Fruit fly (Drosophila melanogaster) whole organism, embryonic: ENCODE results near the gene Ccdc114.
A peak's percentile ranks its signal among the peaks of the same experiment; 100 is the strongest.

ENCODE experiments used
- Atf-2 ChIP-seq: fragments of 200-800 bp; sonication (Bioruptor generic); optimal IDR thresholded peaks from 2 replicates; lab custom pipeline; 2016; ENCODE audit warnings: missing biosample characterization, missing genetic modification characterization
- CG10147 ChIP-seq: fragments of 200-800 bp; sonication (Bioruptor generic); optimal IDR thresholded peaks from 2 replicates; lab custom pipeline; 2019; ENCODE audit warnings: missing biosample characterization, mild to moderate bottlenecking, missing genetic modification characterization, moderate library complexity
- CG10274 ChIP-seq: fragments of 200-800 bp; sonication (Bioruptor generic); optimal IDR thresholded peaks from 3 replicates; lab custom pipeline; 2017; ENCODE audit warnings: missing biosample characterization, mild to moderate bottlenecking, missing genetic modification characterization
- CG10543 ChIP-seq: fragments of 200-800 bp; sonication (Bioruptor generic); optimal IDR thresholded peaks from 3 replicates; lab custom pipeline; 2017; ENCODE audit warnings: missing biosample characterization, mild to moderate bottlenecking, missing genetic modification characterization, moderate library complexity
- CG10565 ChIP-seq: fragments of 200-800 bp; sonication (Bioruptor generic); optimal IDR thresholded peaks from 3 replicates; lab custom pipeline; 2016; ENCODE audit warnings: missing biosample characterization, mild to moderate bottlenecking, missing genetic modification characterization
- CG11085 ChIP-seq: fragments of 200-800 bp; sonication (Bioruptor generic); IDR thresholded peaks from 2 replicates; pipeline ENCODE4 v1.3.6; 2022; ENCODE audit warnings: missing biosample characterization, missing genetic modification characterization
- CG11504 ChIP-seq: fragments of 200-800 bp; sonication (Bioruptor generic); optimal IDR thresholded peaks from 3 replicates; lab custom pipeline; 2019; ENCODE audit warnings: missing biosample characterization, mild to moderate bottlenecking, missing genetic modification characterization, moderate library complexity
- CG11723 ChIP-seq: fragments of 200-800 bp; sonication (Bioruptor generic); optimal IDR thresholded peaks from 2 replicates; lab custom pipeline; 2017; ENCODE audit warnings: missing biosample characterization, mild to moderate bottlenecking, missing genetic modification characterization
- CG15514 ChIP-seq: fragments of 200-800 bp; sonication (Bioruptor generic); optimal IDR thresholded peaks from 3 replicates; lab custom pipeline; 2017; ENCODE audit warnings: missing biosample characterization, missing genetic modification characterization, mild to moderate bottlenecking, moderate library complexity, missing genetic modification reagents
- CG17186 ChIP-seq: fragments of 200-800 bp; sonication (Bioruptor generic); optimal IDR thresholded peaks from 3 replicates; lab custom pipeline; 2017; ENCODE audit warnings: missing biosample characterization, missing genetic modification reagents, missing genetic modification characterization
- CG17802 ChIP-seq: fragments of 200-800 bp; sonication (Bioruptor generic); optimal IDR thresholded peaks from 2 replicates; lab custom pipeline; 2018; ENCODE audit warnings: missing biosample characterization, mild to moderate bottlenecking, missing genetic modification characterization, moderate library complexity
- CG18262 ChIP-seq: fragments of 200-800 bp; optimal IDR thresholded peaks from 3 replicates; lab custom pipeline; 2019; ENCODE audit warnings: missing biosample characterization, mild to moderate bottlenecking, missing genetic modification characterization, moderate library complexity
- CG2202 ChIP-seq: fragments of 200-800 bp; sonication (Bioruptor generic); optimal IDR thresholded peaks from 2 replicates; lab custom pipeline; 2018; ENCODE audit warnings: missing biosample characterization, mild to moderate bottlenecking, missing genetic modification characterization
- CG2678 ChIP-seq: fragments of 200-800 bp; sonication (Bioruptor generic); optimal IDR thresholded peaks from 3 replicates; lab custom pipeline; 2019; ENCODE audit warnings: missing biosample characterization, mild to moderate bottlenecking, missing genetic modification characterization, moderate library complexity
- CG2712 ChIP-seq: fragments of 200-800 bp; optimal IDR thresholded peaks from 3 replicates; lab custom pipeline; 2019; ENCODE audit warnings: missing biosample characterization, mild to moderate bottlenecking, missing genetic modification characterization, moderate library complexity
- CG30431 ChIP-seq: fragments of 200-800 bp; sonication (Bioruptor generic); optimal IDR thresholded peaks from 2 replicates; lab custom pipeline; 2017; ENCODE audit warnings: missing biosample characterization, missing genetic modification characterization
- CG31224 ChIP-seq: fragments of 200-800 bp; sonication (Bioruptor generic); IDR thresholded peaks from 2 replicates; pipeline ENCODE4 v1.3.6; 2022; ENCODE audit warnings: missing biosample characterization, missing genetic modification characterization
- CG33557 ChIP-seq: fragments of 200-800 bp; sonication (Bioruptor generic); optimal IDR thresholded peaks from 2 replicates; lab custom pipeline; 2019; ENCODE audit warnings: missing biosample characterization, mild to moderate bottlenecking, missing genetic modification characterization, moderate library complexity
- CG34376 ChIP-seq: fragments of 200-800 bp; sonication (Bioruptor generic); optimal IDR thresholded peaks from 2 replicates; lab custom pipeline; 2018; ENCODE audit warnings: missing biosample characterization, mild to moderate bottlenecking, missing genetic modification characterization
- CG6272 ChIP-seq: fragments of 200-800 bp; sonication (Bioruptor generic); IDR thresholded peaks from 2 replicates; pipeline ENCODE4 v1.3.6; 2022; ENCODE audit warnings: missing biosample characterization, missing genetic modification characterization
- CG6683 ChIP-seq: fragments of 200-800 bp; sonication (Bioruptor generic); optimal IDR thresholded peaks from 2 replicates; lab custom pipeline; 2017; ENCODE audit warnings: missing biosample characterization, mild to moderate bottlenecking, missing genetic modification characterization, missing genetic modification reagents
- CG6813 ChIP-seq: fragments of 200-800 bp; sonication (Bioruptor generic); optimal IDR thresholded peaks from 2 replicates; lab custom pipeline; 2017; ENCODE audit warnings: missing biosample characterization, missing genetic modification characterization, mild to moderate bottlenecking, moderate library complexity, missing genetic modification reagents
- CG7357 ChIP-seq: fragments of 200-800 bp; sonication (Bioruptor generic); IDR thresholded peaks from 3 replicates; pipeline ENCODE4 v1.3.6; 2022; ENCODE audit warnings: missing biosample characterization, missing genetic modification characterization
- CG8281 ChIP-seq: fragments of 200-800 bp; sonication (Bioruptor generic); optimal IDR thresholded peaks from 2 replicates; lab custom pipeline; 2018; ENCODE audit warnings: missing biosample characterization, mild to moderate bottlenecking, missing genetic modification characterization, moderate library complexity
- CG8478 ChIP-seq: fragments of >200 bp; optimal IDR thresholded peaks from 2 replicates; lab custom pipeline; 2018
- CG9609 ChIP-seq: fragments of 200-800 bp; sonication (Bioruptor generic); optimal IDR thresholded peaks from 3 replicates; lab custom pipeline; 2016; ENCODE audit warnings: missing biosample characterization, missing genetic modification characterization
- CG9727 ChIP-seq: fragments of 200-800 bp; sonication (Bioruptor generic); optimal IDR thresholded peaks from 3 replicates; lab custom pipeline; 2017; ENCODE audit warnings: missing biosample characterization, mild to moderate bottlenecking, missing genetic modification characterization
- CG9876 ChIP-seq: fragments of 200-800 bp; sonication (Bioruptor generic); optimal IDR thresholded peaks from 2 replicates; lab custom pipeline; 2016; ENCODE audit warnings: missing biosample characterization, missing genetic modification characterization
- Dfd ChIP-seq, 2 experiments: fragments of >200 bp; optimal IDR thresholded peaks; 2 replicates each; lab custom pipeline; 2017; ENCODE audit warnings: missing biosample characterization in 2 of 2, missing genetic modification characterization in 2 of 2
- Dip2 ChIP-seq: fragments of 200-800 bp; sonication (Bioruptor generic); IDR thresholded peaks from 2 replicates; pipeline ENCODE4 v1.3.6; 2022; ENCODE audit warnings: missing biosample characterization, missing genetic modification characterization
- Dip3 ChIP-seq: fragments of 200-800 bp; sonication (Bioruptor generic); optimal IDR thresholded peaks from 3 replicates; lab custom pipeline; 2016; ENCODE audit warnings: missing biosample characterization, missing genetic modification characterization
- GATAe ChIP-seq: fragments of 200-800 bp; sonication (Bioruptor generic); conservative IDR thresholded peaks from 2 replicates; pipeline ENCODE4 v1.3.6; 2022; ENCODE audit warnings: missing biosample characterization, missing genetic modification characterization
- Hr78 ChIP-seq, 2 experiments: fragments of 200-800 bp in 1 of 2; fragments of >200 bp in 1 of 2; sonication (Bioruptor generic) in 1 of 2; optimal IDR thresholded peaks; 2 replicates each; lab custom pipeline; 2017 to 2019; ENCODE audit warnings: missing biosample characterization in 2 of 2, missing genetic modification characterization in 2 of 2, mild to moderate bottlenecking in 1 of 2, moderate library complexity in 1 of 2
- Lpt ChIP-seq: fragments of >200 bp; optimal IDR thresholded peaks from 2 replicates; lab custom pipeline; 2018; ENCODE audit warnings: missing biosample characterization, missing genetic modification characterization
- MTF-1 ChIP-seq: fragments of 200-800 bp; sonication (Bioruptor generic); optimal IDR thresholded peaks from 2 replicates; lab custom pipeline; 2018; ENCODE audit warnings: missing biosample characterization, mild to moderate bottlenecking, missing genetic modification characterization, borderline replicate concordance
- Myb ChIP-seq: fragments of 200-800 bp; sonication (Bioruptor generic); optimal IDR thresholded peaks from 2 replicates; lab custom pipeline; 2016; ENCODE audit warnings: missing biosample characterization, missing genetic modification characterization
- Nf-YC ChIP-seq: fragments of 200-800 bp; optimal IDR thresholded peaks from 3 replicates; lab custom pipeline; 2019; ENCODE audit warnings: missing biosample characterization, mild to moderate bottlenecking, missing genetic modification characterization, moderate library complexity
- Optix ChIP-seq: fragments of 200-800 bp; sonication (Bioruptor generic); IDR thresholded peaks from 3 replicates; pipeline ENCODE4 v1.3.6; 2022; ENCODE audit warnings: missing biosample characterization, missing genetic modification characterization
- ara ChIP-seq: fragments of 200-800 bp; sonication (Bioruptor generic); IDR thresholded peaks from 2 replicates; pipeline ENCODE4 v1.3.6; 2022; ENCODE audit warnings: missing biosample characterization, missing genetic modification characterization
- bowl ChIP-seq: fragments of 200-800 bp; sonication (Bioruptor generic); IDR thresholded peaks from 2 replicates; pipeline ENCODE4 v1.3.6; 2022; ENCODE audit warnings: missing biosample characterization, missing genetic modification characterization
- crol ChIP-seq: fragments of 200-800 bp; sonication (Bioruptor generic); IDR thresholded peaks from 2 replicates; pipeline ENCODE4 v1.3.6; 2022; ENCODE audit warnings: missing biosample characterization, missing genetic modification characterization
- disco-r ChIP-seq: fragments of 200-800 bp; sonication (Bioruptor generic); optimal IDR thresholded peaks from 2 replicates; lab custom pipeline; 2016; ENCODE audit warnings: missing biosample characterization, missing genetic modification characterization
- dpn ChIP-seq, 2 experiments: fragments of 200-800 bp; sonication (Bioruptor generic); optimal IDR thresholded peaks; 3 replicates each; lab custom pipeline; 2016; ENCODE audit warnings: missing biosample characterization in 2 of 2, missing genetic modification characterization in 2 of 2
- hth ChIP-seq: fragments of >200 bp; optimal IDR thresholded peaks from 2 replicates; lab custom pipeline; 2017; ENCODE audit warnings: inconsistent platforms
- kni ChIP-seq: fragments of 200-800 bp; sonication (Bioruptor generic); optimal IDR thresholded peaks from 3 replicates; lab custom pipeline; 2017; ENCODE audit warnings: mild to moderate bottlenecking, missing biosample characterization, missing genetic modification reagents, missing genetic modification characterization
- lab ChIP-seq: fragments of 200-800 bp; sonication (Bioruptor generic); optimal IDR thresholded peaks from 3 replicates; lab custom pipeline; 2017; ENCODE audit warnings: missing biosample characterization, missing genetic modification characterization, mild to moderate bottlenecking, moderate library complexity, missing genetic modification reagents
- lbe ChIP-seq: fragments of 200-800 bp; sonication (Bioruptor generic); optimal IDR thresholded peaks from 2 replicates; lab custom pipeline; 2016; ENCODE audit warnings: missing biosample characterization, mild to moderate bottlenecking, missing genetic modification characterization
- mam ChIP-seq: fragments of 200-800 bp; sonication (Bioruptor generic); optimal IDR thresholded peaks from 3 replicates; lab custom pipeline; 2016; ENCODE audit warnings: missing biosample characterization, missing genetic modification characterization
- org-1 ChIP-seq: fragments of 200-800 bp; sonication (Bioruptor generic); optimal IDR thresholded peaks from 2 replicates; lab custom pipeline; 2017; ENCODE audit warnings: missing biosample characterization, missing genetic modification characterization
- tap ChIP-seq: fragments of 200-800 bp; optimal IDR thresholded peaks from 3 replicates; lab custom pipeline; 2019; ENCODE audit warnings: missing biosample characterization, mild to moderate bottlenecking, missing genetic modification characterization, moderate library complexity
- tio ChIP-seq: fragments of 200-800 bp; sonication (Bioruptor generic); optimal IDR thresholded peaks from 2 replicates; lab custom pipeline; 2017; ENCODE audit warnings: missing biosample characterization, missing genetic modification characterization, inconsistent platforms
- zfh1 ChIP-seq: fragments of 200-800 bp; sonication (Bioruptor generic); IDR thresholded peaks from 3 replicates; pipeline ENCODE4 v1.3.6; 2022; ENCODE audit warnings: missing biosample characterization, missing genetic modification characterization

Ccdc114 gene

DNA sequence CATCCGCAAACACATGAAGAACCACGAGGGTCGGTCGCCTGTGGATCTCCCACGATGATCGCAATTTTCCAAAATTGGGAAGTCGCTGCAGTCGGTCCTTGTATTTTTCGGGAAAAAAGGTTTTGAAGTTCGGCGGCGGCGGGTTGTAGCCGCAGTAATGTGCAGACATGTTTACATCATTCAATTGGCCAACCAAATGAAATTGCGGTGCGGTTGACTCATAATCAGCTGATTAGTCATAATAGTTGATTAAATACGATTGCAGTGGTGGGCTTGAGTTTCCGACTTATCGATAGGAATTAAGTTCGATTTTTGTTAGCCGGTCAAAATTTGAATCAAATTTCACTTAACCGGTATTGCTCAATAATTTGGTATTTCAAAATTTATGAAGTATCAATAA is 27.6 kb upstream of the Ccdc114 start, which contains the start of gene CG14907 (continued):
- no peak for TF ChIP-seq CG11723 (GFP tag; lab: Kevin White, UChicago)
- TF ChIP-seq CG17186 (GFP tag; lab: Kevin White, UChicago) = no peak
- TF ChIP-seq Dfd (GFP tag; optimal IDR thresholded peaks at IDR 0.05; lab: Kevin White, UChicago) = no peak
- no peak for TF ChIP-seq CG2712 (tag; lab: Kevin White, UChicago)
- TF ChIP-seq CG8478 (lab: Kevin White, UChicago) = no peak
- TF ChIP-seq mam = no peak
- peak; percentile 32 for TF ChIP-seq CG17802
- no peak for TF ChIP-seq CG9727 (GFP tag; lab: Kevin White, UChicago)
- no peak for TF ChIP-seq CG11085 (GFP tag; lab: Robert Waterston, UW)
- no peak for TF ChIP-seq CG18262
- no peak for TF ChIP-seq CG33557
- TF ChIP-seq Atf-2 = no peak
- no peak for TF ChIP-seq CG10565
- TF ChIP-seq Lpt (GFP tag; lab: Kevin White, UChicago) = no peak
- no peak for TF ChIP-seq CG6813 (GFP tag; lab: Kevin White, UChicago)
- TF ChIP-seq CG2678 (tag; lab: Kevin White, UChicago) = no peak
- TF ChIP-seq zfh1 = no peak
- TF ChIP-seq CG11504 = no peak
- TF ChIP-seq CG15514 = peak; percentile 47
- TF ChIP-seq disco-r (GFP tag; lab: Kevin White, UChicago) = no peak
- no peak for TF ChIP-seq CG8281 (tag; lab: Kevin White, UChicago)
- no peak for TF ChIP-seq Dip2 (GFP tag; lab: Robert Waterston, UW)
- TF ChIP-seq GATAe (GFP tag; lab: Robert Waterston, UW) = no peak
- no peak for TF ChIP-seq tap (tag; lab: Kevin White, UChicago)
- TF ChIP-seq CG7357 (GFP tag; lab: Robert Waterston, UW) = no peak
- peak; percentile 42 for TF ChIP-seq Nf-YC
- TF ChIP-seq hth (lab: Kevin White, UChicago) = no peak
- TF ChIP-seq bowl (GFP tag; lab: Robert Waterston, UW) = no peak
- TF ChIP-seq crol = no peak
- no peak for TF ChIP-seq org-1 (GFP tag; lab: Kevin White, UChicago)
- TF ChIP-seq Myb = peak; percentile 49
- no peak for TF ChIP-seq dpn (GFP tag; optimal IDR thresholded peaks at IDR 0.05; lab: Kevin White, UChicago)
- TF ChIP-seq CG30431 (GFP tag; lab: Kevin White, UChicago) = no peak
- TF ChIP-seq MTF-1 (GFP tag; lab: Kevin White, UChicago) = no peak
- no peak for TF ChIP-seq Hr78 (GFP tag; optimal IDR thresholded peaks at IDR 0.05; lab: Kevin White, UChicago)
- no peak for TF ChIP-seq CG6272 (GFP tag; lab: Robert Waterston, UW)
- peak; percentile 20 for TF ChIP-seq CG10147 (GFP tag; lab: Kevin White, UChicago)
- no peak for TF ChIP-seq CG2202
- TF ChIP-seq lab = no peak
- no peak for TF ChIP-seq CG6683 (GFP tag; lab: Kevin White, UChicago)
- TF ChIP-seq lbe (GFP tag; lab: Kevin White, UChicago) = no peak
- peak; percentile 44 for TF ChIP-seq CG34376 (GFP tag; lab: Kevin White, UChicago)
- no peak for TF ChIP-seq CG9609 (GFP tag; lab: Kevin White, UChicago)
- no peak for TF ChIP-seq CG31224 (GFP tag; lab: Robert Waterston, UW)
- no peak for TF ChIP-seq Optix (GFP tag; lab: Robert Waterston, UW)
- no peak for TF ChIP-seq CG9876 (GFP tag; lab: Kevin White, UChicago)
- no peak for TF ChIP-seq ara (GFP tag; lab: Robert Waterston, UW)
- no peak for TF ChIP-seq kni
- TF ChIP-seq Dip3 (GFP tag; lab: Kevin White, UChicago) = no peak
- no peak for TF ChIP-seq tio (GFP tag; lab: Kevin White, UChicago)
- no peak for TF ChIP-seq CG10274 (GFP tag; lab: Kevin White, UChicago)
- no peak for TF ChIP-seq CG10543 (GFP tag; lab: Kevin White, UChicago)
